Fruit fly (Drosophila melanogaster) whole organism, embryonic: Measurements from ENCODE around the gene Pex10.

Source experiments
- Aef1 ChIP-seq: fragments of 200-800 bp; sonication (Bioruptor generic); IDR thresholded peaks from 3 replicates; pipeline ENCODE4 v1.3.6; 2022; ENCODE audit warnings: missing biosample characterization, missing genetic modification characterization
- Bgb ChIP-seq: fragments of 200-800 bp; sonication (Bioruptor generic); IDR thresholded peaks from 2 replicates; pipeline ENCODE4 v1.3.6; 2022; ENCODE audit warnings: missing biosample characterization, missing genetic modification characterization; ENCODE audit not compliant: partially characterized antibody
- CG11247 ChIP-seq: fragments of 200-800 bp; sonication (Bioruptor generic); IDR thresholded peaks from 2 replicates; pipeline ENCODE4 v1.3.6; 2022; ENCODE audit warnings: missing biosample characterization, missing genetic modification characterization
- CG11696 ChIP-seq: fragments of 200-800 bp; sonication (Bioruptor generic); IDR thresholded peaks from 2 replicates; pipeline ENCODE4 v1.3.6; 2022; ENCODE audit warnings: missing biosample characterization, missing genetic modification characterization
- CG11723 ChIP-seq: fragments of 200-800 bp; sonication (Bioruptor generic); optimal IDR thresholded peaks from 2 replicates; lab custom pipeline; 2017; ENCODE audit warnings: missing biosample characterization, mild to moderate bottlenecking, missing genetic modification characterization
- CG13894 ChIP-seq: fragments of 200-800 bp; sonication (Bioruptor generic); optimal IDR thresholded peaks from 3 replicates; lab custom pipeline; 2018; ENCODE audit warnings: missing biosample characterization, mild to moderate bottlenecking, missing genetic modification characterization, moderate library complexity
- CG14860 ChIP-seq: fragments of 200-800 bp; sonication (Bioruptor generic); IDR thresholded peaks from 3 replicates; pipeline ENCODE4 v1.3.6; 2022; ENCODE audit warnings: missing biosample characterization, missing genetic modification characterization; ENCODE audit not compliant: partially characterized antibody
- CG17385 ChIP-seq: fragments of 200-800 bp; sonication (Bioruptor generic); optimal IDR thresholded peaks from 3 replicates; lab custom pipeline; 2018; ENCODE audit warnings: missing biosample characterization, mild to moderate bottlenecking, missing genetic modification characterization
- CG3163 ChIP-seq: fragments of 200-800 bp; sonication (Bioruptor generic); optimal IDR thresholded peaks from 3 replicates; lab custom pipeline; 2016; ENCODE audit warnings: missing biosample characterization, missing genetic modification characterization
- CG34422 ChIP-seq: fragments of 200-800 bp; sonication (Bioruptor generic); IDR thresholded peaks from 3 replicates; pipeline ENCODE4 v1.3.6; 2022; ENCODE audit warnings: missing biosample characterization, missing genetic modification characterization
- CG6254 ChIP-seq: fragments of 200-800 bp; sonication (Bioruptor generic); optimal IDR thresholded peaks from 3 replicates; lab custom pipeline; 2017; ENCODE audit warnings: mild to moderate bottlenecking, missing biosample characterization, missing genetic modification reagents, missing genetic modification characterization
- CG6272 ChIP-seq: fragments of 200-800 bp; sonication (Bioruptor generic); IDR thresholded peaks from 2 replicates; pipeline ENCODE4 v1.3.6; 2022; ENCODE audit warnings: missing biosample characterization, missing genetic modification characterization
- CG6765 ChIP-seq: fragments of 200-800 bp; sonication (Bioruptor generic); optimal IDR thresholded peaks from 3 replicates; lab custom pipeline; 2017; ENCODE audit warnings: missing biosample characterization, mild to moderate bottlenecking, missing genetic modification characterization
- CG9876 ChIP-seq: fragments of 200-800 bp; sonication (Bioruptor generic); optimal IDR thresholded peaks from 2 replicates; lab custom pipeline; 2016; ENCODE audit warnings: missing biosample characterization, missing genetic modification characterization
- CoRest ChIP-seq: fragments of 200-800 bp; sonication (Bioruptor generic); optimal IDR thresholded peaks from 3 replicates; lab custom pipeline; 2018; ENCODE audit warnings: missing biosample characterization, mild to moderate bottlenecking, missing genetic modification characterization, moderate library complexity
- D19B ChIP-seq: fragments of 200-800 bp; sonication (Bioruptor generic); optimal IDR thresholded peaks from 2 replicates; lab custom pipeline; 2017; ENCODE audit warnings: missing biosample characterization, mild to moderate bottlenecking, missing genetic modification characterization
- Drgx ChIP-seq: fragments of 200-800 bp; sonication (Bioruptor generic); IDR thresholded peaks from 2 replicates; pipeline ENCODE4 v1.3.6; 2022; ENCODE audit warnings: missing biosample characterization, missing genetic modification characterization
- Fer1 ChIP-seq: fragments of 200-800 bp; sonication (Bioruptor generic); optimal IDR thresholded peaks from 2 replicates; lab custom pipeline; 2017; ENCODE audit warnings: missing biosample characterization, mild to moderate bottlenecking, missing genetic modification characterization
- Lpt ChIP-seq: fragments of >200 bp; optimal IDR thresholded peaks from 2 replicates; lab custom pipeline; 2018; ENCODE audit warnings: missing biosample characterization, missing genetic modification characterization
- MBD-R2 ChIP-seq: fragments of 200-800 bp; sonication (Bioruptor generic); IDR thresholded peaks from 2 replicates; pipeline ENCODE4 v1.3.6; 2022; ENCODE audit warnings: missing biosample characterization, missing genetic modification characterization
- Trl ChIP-seq, 3 experiments: fragments of >200 bp in 2 of 3; fragments of 200-800 bp in 1 of 3; sonication (Bioruptor generic) in 1 of 3; optimal IDR thresholded peaks; 2 replicates in 1 of 3; 3 replicates in 2 of 3; lab custom pipeline; 2016 to 2017; ENCODE audit warnings: missing biosample characterization in 1 of 3, missing genetic modification characterization in 1 of 3
- chif ChIP-seq, 2 experiments: fragments of 200-800 bp; sonication (Bioruptor generic); optimal IDR thresholded peaks; 3 replicates each; lab custom pipeline; 2016; ENCODE audit warnings: missing biosample characterization in 2 of 2, missing genetic modification characterization in 2 of 2
- en ChIP-seq: fragments of 200-800 bp; sonication (Bioruptor generic); optimal IDR thresholded peaks from 2 replicates; lab custom pipeline; 2016; ENCODE audit warnings: missing biosample characterization, missing genetic modification characterization
- ewg ChIP-seq: fragments of 200-800 bp; sonication (Bioruptor generic); optimal IDR thresholded peaks from 3 replicates; lab custom pipeline; 2017; ENCODE audit warnings: mild to moderate bottlenecking, missing biosample characterization, missing genetic modification reagents, missing genetic modification characterization
- fd96Cb ChIP-seq: fragments of 200-800 bp; sonication (Bioruptor generic); optimal IDR thresholded peaks from 2 replicates; lab custom pipeline; 2018; ENCODE audit warnings: missing biosample characterization, mild to moderate bottlenecking, missing genetic modification characterization, moderate library complexity
- fru ChIP-seq: fragments of >200 bp; optimal IDR thresholded peaks from 2 replicates; lab custom pipeline; 2017
- gsb-n ChIP-seq: fragments of 200-800 bp; sonication (Bioruptor generic); optimal IDR thresholded peaks from 3 replicates; lab custom pipeline; 2018; ENCODE audit warnings: missing biosample characterization, mild to moderate bottlenecking, missing genetic modification characterization
- h ChIP-seq: fragments of >200 bp; optimal IDR thresholded peaks from 2 replicates; lab custom pipeline; 2017
- hkb ChIP-seq, 2 experiments: fragments of 200-800 bp in 1 of 2; fragments of >200 bp in 1 of 2; sonication (Bioruptor generic) in 1 of 2; IDR thresholded peaks in 1 of 2; optimal IDR thresholded peaks in 1 of 2; 2 replicates each; pipeline versions ENCODE4 v1.3.6 to Lab custom; 2017 to 2022; ENCODE audit warnings: missing biosample characterization in 1 of 2, missing genetic modification characterization in 1 of 2
- inv ChIP-seq: fragments of 200-800 bp; sonication (Bioruptor generic); IDR thresholded peaks from 2 replicates; pipeline ENCODE4 v1.3.6; 2022; ENCODE audit warnings: missing biosample characterization, missing genetic modification characterization; ENCODE audit not compliant: partially characterized antibody
- lbe ChIP-seq: fragments of 200-800 bp; sonication (Bioruptor generic); optimal IDR thresholded peaks from 2 replicates; lab custom pipeline; 2016; ENCODE audit warnings: missing biosample characterization, mild to moderate bottlenecking, missing genetic modification characterization
- lilli ChIP-seq: fragments of 200-800 bp; sonication (Bioruptor generic); optimal IDR thresholded peaks from 3 replicates; lab custom pipeline; 2016; ENCODE audit warnings: missing biosample characterization, missing genetic modification characterization
- nerfin-1 ChIP-seq: fragments of 200-800 bp; sonication (Bioruptor generic); optimal IDR thresholded peaks from 3 replicates; lab custom pipeline; 2019; ENCODE audit warnings: missing biosample characterization, mild to moderate bottlenecking, missing genetic modification characterization, moderate library complexity
- nerfin-2 ChIP-seq: fragments of 200-800 bp; sonication (Bioruptor generic); IDR thresholded peaks from 2 replicates; pipeline ENCODE4 v1.3.6; 2022; ENCODE audit warnings: missing biosample characterization, missing genetic modification characterization; ENCODE audit not compliant: partially characterized antibody
- nmo ChIP-seq: fragments of 200-800 bp; sonication (Bioruptor generic); optimal IDR thresholded peaks from 2 replicates; lab custom pipeline; 2018; ENCODE audit warnings: missing biosample characterization, mild to moderate bottlenecking, missing genetic modification characterization, moderate library complexity
- onecut ChIP-seq: fragments of 200-800 bp; sonication (Bioruptor generic); IDR thresholded peaks from 2 replicates; pipeline ENCODE4 v1.3.6; 2022; ENCODE audit warnings: missing biosample characterization, missing genetic modification characterization
- ro ChIP-seq: fragments of 200-800 bp; sonication (Bioruptor generic); IDR thresholded peaks from 2 replicates; pipeline ENCODE4 v1.3.6; 2022; ENCODE audit warnings: missing biosample characterization, missing genetic modification characterization
- seq ChIP-seq: fragments of 200-800 bp; sonication (Bioruptor generic); IDR thresholded peaks from 2 replicates; pipeline ENCODE4 v1.3.6; 2022; ENCODE audit warnings: missing biosample characterization, missing genetic modification characterization
- tio ChIP-seq: fragments of 200-800 bp; sonication (Bioruptor generic); optimal IDR thresholded peaks from 2 replicates; lab custom pipeline; 2017; ENCODE audit warnings: missing biosample characterization, missing genetic modification characterization, inconsistent platforms
- ttk ChIP-seq: fragments of 200-800 bp; sonication (Bioruptor generic); IDR thresholded peaks from 2 replicates; pipeline ENCODE4 v2.1.2; 2022; ENCODE audit warnings: missing biosample characterization, missing genetic modification characterization
- usp ChIP-seq: fragments of >200 bp; optimal IDR thresholded peaks from 2 replicates; lab custom pipeline; 2017; ENCODE audit warnings: missing biosample characterization, missing genetic modification characterization
- vvl ChIP-seq: fragments of 200-800 bp; sonication (Bioruptor generic); IDR thresholded peaks from 2 replicates; pipeline ENCODE4 v1.3.6; 2022; ENCODE audit warnings: missing biosample characterization, missing genetic modification characterization
- wor ChIP-seq: fragments of 200-800 bp; sonication (Bioruptor generic); IDR thresholded peaks from 2 replicates; pipeline ENCODE4 v1.3.6; 2022; ENCODE audit warnings: missing biosample characterization, missing genetic modification characterization

Pex10 gene

dm6 chr3L:1577338-1577737 lies 19.3 kb downstream of the Pex10 start (continued):
- TF ChIP-seq lilli (GFP tag; lab: Kevin White, UChicago) (no peak), gsb-n (no peak), inv (GFP tag; lab: Robert Waterston, UW) (no peak), CG13894 (no peak), seq (GFP tag; lab: Robert Waterston, UW) (peak; percentile 75), CG9876 (GFP tag; lab: Kevin White, UChicago) (no peak), Fer1 (GFP tag; lab: Kevin White, UChicago) (no peak), CG6254 (GFP tag; lab: Kevin White, UChicago) (no peak), CG6272 (no peak), Lpt (GFP tag; lab: Kevin White, UChicago) (no peak), CG6765 (GFP tag; lab: Kevin White, UChicago) (peak; percentile 5), ttk (GFP tag; lab: Robert Waterston, UW) (no peak), MBD-R2 (GFP tag; lab: Robert Waterston, UW) (peak; percentile 60), usp (no peak), Aef1 (GFP tag; lab: Robert Waterston, UW) (no peak), en (no peak), CG34422 (GFP tag; lab: Robert Waterston, UW) (peak; percentile 47; the same call in 1 of the 3 replicates), Drgx (GFP tag; lab: Robert Waterston, UW) (peak; percentile 37; the same call in 1 of the 2 replicates), lbe (GFP tag; lab: Kevin White, UChicago) (no peak), CG11723 (GFP tag; lab: Kevin White, UChicago) (no peak), wor (GFP tag; lab: Robert Waterston, UW) (no peak), nerfin-1 (tag; lab: Kevin White, UChicago) (peak; percentile 14), CG3163 (no peak), fd96Cb (no peak), CG17385 (GFP tag; lab: Kevin White, UChicago) (no peak), chif (GFP tag; optimal IDR thresholded peaks at IDR 0.05; lab: Kevin White, UChicago) (no peak), fru (no peak), CG11247 (0 out of 2 replicates have a peak, but pooled peaks have one; percentile 27), CoRest (tag; lab: Kevin White, UChicago) (no peak), tio (GFP tag; lab: Kevin White, UChicago) (no peak), vvl (GFP tag; lab: Robert Waterston, UW) (peak; percentile 10; the same call in 1 of the 2 replicates), onecut (GFP tag; lab: Robert Waterston, UW) (peak; percentile 98), h (lab: Kevin White, UChicago) (no peak), hkb (optimal IDR thresholded peaks at IDR 0.05; lab: Kevin White, UChicago) (no peak), hkb (GFP tag; IDR thresholded peaks at IDR 0.05; lab: Robert Waterston, UW) (peak; percentile 15; the same call in 1 of the 2 replicates), D19B (no peak), Trl (optimal IDR thresholded peaks at IDR 0.05; lab: Kevin White, UChicago) (peak; percentile 39 to 42), Trl (GFP tag; optimal IDR thresholded peaks at IDR 0.05; lab: Kevin White, UChicago) (no peak), ewg (GFP tag; lab: Kevin White, UChicago) (peak; percentile 85), nmo (GFP tag; lab: Kevin White, UChicago) (no peak), Bgb (GFP tag; lab: Robert Waterston, UW) (no peak), nerfin-2 (GFP tag; lab: Robert Waterston, UW) (0 out of 2 replicates have a peak, but pooled peaks have one; percentile 24), ro (GFP tag; lab: Robert Waterston, UW) (no peak), CG11696 (GFP tag; lab: Robert Waterston, UW) (no peak), CG14860 (GFP tag; lab: Robert Waterston, UW) (no peak)
- TF ChIP-seq, all 482 proteins: peak for 25
